Worm (Caenorhabditis elegans): ENCODE data around the gene srx-46.

DNA sequence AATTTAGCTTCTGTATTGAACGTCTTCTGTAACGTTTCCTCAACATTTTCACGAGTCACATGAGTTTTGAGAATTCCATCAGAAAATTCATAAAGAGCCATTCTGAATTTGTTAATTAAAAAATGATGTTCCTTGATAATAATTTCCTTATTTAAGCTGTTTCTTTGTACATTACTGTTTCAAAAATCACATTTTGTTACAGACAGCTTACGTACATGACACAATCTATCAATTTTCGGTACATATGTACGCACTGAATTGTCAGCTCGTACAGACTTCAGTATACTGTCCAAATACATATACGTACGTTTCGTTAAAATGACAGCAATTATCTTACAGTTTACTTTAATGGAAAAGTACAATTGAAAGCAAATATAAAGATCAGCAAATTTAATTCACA lies 23.4 kb downstream of the srx-46 start, which contains the start of gene E02C12.19:
- TF ChIP-seq ztf-23 (GFP tag; IDR thresholded peaks at IDR 0.05) (no peak), ztf-29 (GFP tag; IDR thresholded peaks at IDR 0.05) (no peak), med-1 (GFP tag; optimal IDR thresholded peaks at IDR 0.05; ENCODE audit: insufficient read depth) (no peak), cog-1 (tag; optimal IDR thresholded peaks at IDR 0.05) (no peak), ref-1 (GFP tag; conservative IDR thresholded peaks at IDR 0.05) (no peak), tab-1 (GFP tag; IDR thresholded peaks at IDR 0.05) (no peak), flt-1 (GFP tag; IDR thresholded peaks at IDR 0.05) (no peak), klf-2 (GFP tag; conservative IDR thresholded peaks at IDR 0.05) (no peak), T22C8.4 (GFP tag; IDR thresholded peaks at IDR 0.05) (no peak)

All from whole organism, midembryonic.